Fruit fly (Drosophila melanogaster) whole organism, embryonic: ENCODE results near the gene obst-F.

Experiments
- CG11456 ChIP-seq: fragments of 200-800 bp; sonication (Bioruptor generic); IDR thresholded peaks from 3 replicates; pipeline ENCODE4 v1.3.6; 2022; ENCODE audit warnings: missing biosample characterization, missing genetic modification characterization
- CG11695 ChIP-seq: fragments of 200-800 bp; sonication (Bioruptor generic); IDR thresholded peaks from 3 replicates; pipeline ENCODE4 v1.3.6; 2022; ENCODE audit warnings: missing biosample characterization, missing genetic modification characterization
- CG14441 ChIP-seq: fragments of 200-800 bp; sonication (Bioruptor generic); IDR thresholded peaks from 2 replicates; pipeline ENCODE4 v1.3.6; 2022; ENCODE audit warnings: missing biosample characterization, missing genetic modification characterization
- CG16815 ChIP-seq: fragments of 200-800 bp; sonication (Bioruptor generic); optimal IDR thresholded peaks from 3 replicates; lab custom pipeline; 2017; ENCODE audit warnings: missing biosample characterization, mild to moderate bottlenecking, missing genetic modification characterization
- CG18262 ChIP-seq: fragments of 200-800 bp; optimal IDR thresholded peaks from 3 replicates; lab custom pipeline; 2019; ENCODE audit warnings: missing biosample characterization, mild to moderate bottlenecking, missing genetic modification characterization, moderate library complexity
- CG18619 ChIP-seq: fragments of 200-800 bp; sonication (Bioruptor generic); optimal IDR thresholded peaks from 3 replicates; lab custom pipeline; 2017; ENCODE audit warnings: missing biosample characterization, mild to moderate bottlenecking, missing genetic modification characterization
- CG31441 ChIP-seq: fragments of 200-800 bp; sonication (Bioruptor generic); IDR thresholded peaks from 2 replicates; pipeline ENCODE4 v1.3.6; 2022; ENCODE audit warnings: missing biosample characterization, missing genetic modification characterization
- CG3407 ChIP-seq: fragments of 200-800 bp; sonication (Bioruptor generic); optimal IDR thresholded peaks from 2 replicates; lab custom pipeline; 2018; ENCODE audit warnings: missing biosample characterization, mild to moderate bottlenecking, missing genetic modification characterization
- CG4282 ChIP-seq: fragments of 200-800 bp; sonication (Bioruptor generic); optimal IDR thresholded peaks from 2 replicates; lab custom pipeline; 2016; ENCODE audit warnings: missing biosample characterization, missing genetic modification characterization
- CG4820 ChIP-seq: fragments of 200-800 bp; sonication (Bioruptor generic); optimal IDR thresholded peaks from 3 replicates; lab custom pipeline; 2016; ENCODE audit warnings: missing biosample characterization, missing genetic modification characterization
- CG5245 ChIP-seq: fragments of 200-800 bp; sonication (Bioruptor generic); optimal IDR thresholded peaks from 3 replicates; lab custom pipeline; 2016; ENCODE audit warnings: missing biosample characterization, missing genetic modification characterization
- CG6689 ChIP-seq: fragments of 200-800 bp; sonication (Bioruptor generic); IDR thresholded peaks from 2 replicates; pipeline ENCODE4 v1.3.6; 2022; ENCODE audit warnings: missing biosample characterization, missing genetic modification characterization
- CG8924 ChIP-seq: fragments of 200-800 bp; optimal IDR thresholded peaks from 3 replicates; lab custom pipeline; 2019; ENCODE audit warnings: missing biosample characterization, mild to moderate bottlenecking, missing genetic modification characterization, moderate library complexity
- Dip2 ChIP-seq: fragments of 200-800 bp; sonication (Bioruptor generic); IDR thresholded peaks from 2 replicates; pipeline ENCODE4 v1.3.6; 2022; ENCODE audit warnings: missing biosample characterization, missing genetic modification characterization
- Fer1 ChIP-seq: fragments of 200-800 bp; sonication (Bioruptor generic); optimal IDR thresholded peaks from 2 replicates; lab custom pipeline; 2017; ENCODE audit warnings: missing biosample characterization, mild to moderate bottlenecking, missing genetic modification characterization
- H15 ChIP-seq: fragments of 200-800 bp; sonication (Bioruptor generic); IDR thresholded peaks from 3 replicates; pipeline ENCODE4 v1.3.6; 2022; ENCODE audit warnings: missing biosample characterization, missing genetic modification characterization
- HLH3B ChIP-seq: fragments of 200-800 bp; sonication (Bioruptor generic); IDR thresholded peaks from 2 replicates; pipeline ENCODE4 v1.3.6; 2022; ENCODE audit warnings: missing biosample characterization, missing genetic modification characterization
- MESR4 ChIP-seq: fragments of 200-800 bp; sonication (Bioruptor generic); optimal IDR thresholded peaks from 2 replicates; lab custom pipeline; 2018; ENCODE audit warnings: missing biosample characterization, mild to moderate bottlenecking, missing genetic modification characterization, moderate library complexity
- Mrtf ChIP-seq: fragments of 200-800 bp; sonication (Bioruptor generic); IDR thresholded peaks from 3 replicates; pipeline ENCODE4 v1.3.6; 2022; ENCODE audit warnings: missing biosample characterization, missing genetic modification characterization
- PHDP ChIP-seq: fragments of 200-800 bp; sonication (Bioruptor generic); optimal IDR thresholded peaks from 3 replicates; lab custom pipeline; 2018; ENCODE audit warnings: missing biosample characterization, mild to moderate bottlenecking, missing genetic modification characterization, moderate library complexity
- Pdp1 ChIP-seq, 2 experiments: fragments of 200-800 bp; sonication (Bioruptor generic); optimal IDR thresholded peaks; 3 replicates each; lab custom pipeline; 2016; ENCODE audit warnings: missing biosample characterization in 2 of 2, missing genetic modification characterization in 2 of 2, mild to moderate bottlenecking in 1 of 2, moderate library complexity in 1 of 2
- TFAM ChIP-seq: fragments of 200-800 bp; sonication (Bioruptor generic); optimal IDR thresholded peaks from 2 replicates; lab custom pipeline; 2017; ENCODE audit warnings: missing biosample characterization, missing genetic modification characterization, inconsistent platforms
- Taf1 ChIP-seq: fragments of 200-800 bp; sonication (Bioruptor generic); IDR thresholded peaks from 2 replicates; pipeline ENCODE4 v1.3.6; 2022; ENCODE audit warnings: missing biosample characterization, missing genetic modification characterization
- Xbp1 ChIP-seq: fragments of 200-800 bp; sonication (Bioruptor generic); optimal IDR thresholded peaks from 3 replicates; lab custom pipeline; 2016; ENCODE audit warnings: missing biosample characterization, mild to moderate bottlenecking, missing genetic modification characterization
- ara ChIP-seq: fragments of 200-800 bp; sonication (Bioruptor generic); IDR thresholded peaks from 2 replicates; pipeline ENCODE4 v1.3.6; 2022; ENCODE audit warnings: missing biosample characterization, missing genetic modification characterization
- bigmax ChIP-seq: fragments of 200-800 bp; sonication (Bioruptor generic); optimal IDR thresholded peaks from 2 replicates; lab custom pipeline; 2018; ENCODE audit warnings: missing biosample characterization, mild to moderate bottlenecking, missing genetic modification characterization
- chif ChIP-seq, 2 experiments: fragments of 200-800 bp; sonication (Bioruptor generic); optimal IDR thresholded peaks; 3 replicates each; lab custom pipeline; 2016; ENCODE audit warnings: missing biosample characterization in 2 of 2, missing genetic modification characterization in 2 of 2
- chinmo ChIP-seq: fragments of 200-800 bp; sonication (Bioruptor generic); IDR thresholded peaks from 4 replicates; pipeline ENCODE4 v1.3.6; 2022; ENCODE audit warnings: missing biosample characterization, missing genetic modification characterization; ENCODE audit not compliant: partially characterized antibody
- ci ChIP-seq: fragments of 200-800 bp; sonication (Bioruptor generic); IDR thresholded peaks from 3 replicates; pipeline ENCODE4 v1.3.6; 2022; ENCODE audit warnings: missing biosample characterization, missing genetic modification characterization
- cwo ChIP-seq: fragments of 200-800 bp; sonication (Bioruptor generic); optimal IDR thresholded peaks from 3 replicates; lab custom pipeline; 2017; ENCODE audit warnings: missing biosample characterization, missing genetic modification characterization, mild to moderate bottlenecking, moderate library complexity, missing genetic modification reagents
- dysf ChIP-seq: fragments of 200-800 bp; sonication (Bioruptor generic); IDR thresholded peaks from 3 replicates; pipeline ENCODE4 v1.3.6; 2022; ENCODE audit warnings: missing biosample characterization, missing genetic modification characterization
- exex ChIP-seq: fragments of 200-800 bp; sonication (Bioruptor generic); optimal IDR thresholded peaks from 4 replicates; lab custom pipeline; 2018; ENCODE audit warnings: missing biosample characterization, mild to moderate bottlenecking, missing genetic modification characterization, moderate library complexity
- fd64A ChIP-seq: fragments of 200-800 bp; sonication (Bioruptor generic); optimal IDR thresholded peaks from 3 replicates; lab custom pipeline; 2018; ENCODE audit warnings: missing biosample characterization, mild to moderate bottlenecking, missing genetic modification characterization
- gem ChIP-seq: fragments of 200-800 bp; sonication (Bioruptor generic); optimal IDR thresholded peaks from 2 replicates; lab custom pipeline; 2019; ENCODE audit warnings: missing biosample characterization, mild to moderate bottlenecking, missing genetic modification characterization, moderate library complexity
- jumu ChIP-seq: fragments of 200-800 bp; sonication (Bioruptor generic); optimal IDR thresholded peaks from 3 replicates; lab custom pipeline; 2016; ENCODE audit warnings: missing biosample characterization, missing genetic modification characterization
- lilli ChIP-seq: fragments of 200-800 bp; sonication (Bioruptor generic); optimal IDR thresholded peaks from 3 replicates; lab custom pipeline; 2016; ENCODE audit warnings: missing biosample characterization, missing genetic modification characterization
- lmd ChIP-seq: fragments of 200-800 bp; sonication (Bioruptor generic); IDR thresholded peaks from 2 replicates; pipeline ENCODE4 v1.3.6; 2022; ENCODE audit warnings: missing biosample characterization, missing genetic modification characterization
- nau ChIP-seq: fragments of 200-800 bp; sonication (Bioruptor generic); optimal IDR thresholded peaks from 3 replicates; lab custom pipeline; 2017; ENCODE audit warnings: missing biosample characterization, mild to moderate bottlenecking, missing genetic modification characterization, missing genetic modification reagents
- pros ChIP-seq: fragments of 200-800 bp; sonication (Bioruptor generic); optimal IDR thresholded peaks from 3 replicates; lab custom pipeline; 2019; ENCODE audit warnings: missing biosample characterization, mild to moderate bottlenecking, missing genetic modification characterization, moderate library complexity
- ranshi ChIP-seq: fragments of 200-800 bp; sonication (Bioruptor generic); IDR thresholded peaks from 2 replicates; pipeline ENCODE4 v1.3.6; 2022; ENCODE audit warnings: missing biosample characterization, missing genetic modification characterization
- repo ChIP-seq: fragments of 200-800 bp; sonication (Bioruptor generic); optimal IDR thresholded peaks from 2 replicates; lab custom pipeline; 2016; ENCODE audit warnings: missing biosample characterization, missing genetic modification characterization
- sens ChIP-seq: fragments of 200-800 bp; sonication (Bioruptor generic); peaks from one replicate; lab custom pipeline; 2016; ENCODE audit warnings: missing biosample characterization, missing genetic modification characterization
- seq ChIP-seq: fragments of 200-800 bp; sonication (Bioruptor generic); IDR thresholded peaks from 2 replicates; pipeline ENCODE4 v1.3.6; 2022; ENCODE audit warnings: missing biosample characterization, missing genetic modification characterization
- ssp ChIP-seq: fragments of 200-800 bp; sonication (Bioruptor generic); IDR thresholded peaks from 2 replicates; pipeline ENCODE4 v1.3.6; 2022; ENCODE audit warnings: missing biosample characterization, missing genetic modification characterization
- tgo ChIP-seq: fragments of 200-800 bp; sonication (Bioruptor generic); IDR thresholded peaks from 3 replicates; pipeline ENCODE4 v1.3.6; 2022; ENCODE audit warnings: missing biosample characterization, missing genetic modification characterization
- tio ChIP-seq: fragments of 200-800 bp; sonication (Bioruptor generic); optimal IDR thresholded peaks from 2 replicates; lab custom pipeline; 2017; ENCODE audit warnings: missing biosample characterization, missing genetic modification characterization, inconsistent platforms
- tna ChIP-seq: fragments of 200-800 bp; sonication (Bioruptor generic); IDR thresholded peaks from 2 replicates; pipeline ENCODE4 v1.3.6; 2022; ENCODE audit warnings: missing biosample characterization, missing genetic modification characterization; ENCODE audit not compliant: partially characterized antibody
- zen2 ChIP-seq: fragments of 200-800 bp; sonication (Bioruptor generic); IDR thresholded peaks from 3 replicates; pipeline ENCODE4 v1.3.6; 2022; ENCODE audit warnings: missing biosample characterization, missing genetic modification characterization; ENCODE audit not compliant: partially characterized antibody
- zf30C ChIP-seq: fragments of 200-800 bp; sonication (Bioruptor generic); optimal IDR thresholded peaks from 3 replicates; lab custom pipeline; 2018; ENCODE audit warnings: missing biosample characterization, mild to moderate bottlenecking, missing genetic modification characterization

The obst-F gene

dm6 chr3L:20183345-20184088 is 17.9 kb downstream of the obst-F start (continued):
- no peak for TF ChIP-seq exex (tag; lab: Kevin White, UChicago)
- no peak for TF ChIP-seq CG3407 (GFP tag; lab: Kevin White, UChicago)
- peak; percentile 47 for TF ChIP-seq nau (GFP tag; lab: Kevin White, UChicago)
- peak; percentile 2 for TF ChIP-seq CG4820 (GFP tag; lab: Kevin White, UChicago)
- peak; percentile 41; the same call in 1 of the 2 replicates for TF ChIP-seq lmd (GFP tag; lab: Robert Waterston, UW)
- TF ChIP-seq CG4282 (GFP tag; lab: Kevin White, UChicago), result no peak
- TF ChIP-seq fd64A (GFP tag; lab: Kevin White, UChicago), result no peak
- peak; percentile 43 for TF ChIP-seq CG6689
- peak; percentile 54 for TF ChIP-seq lilli
- TF ChIP-seq jumu (GFP tag; lab: Kevin White, UChicago), result no peak
- TF ChIP-seq Fer1 (GFP tag; lab: Kevin White, UChicago), result peak; percentile 53
- peak; percentile 55; the same call in 2 of the 3 replicates for TF ChIP-seq tgo (GFP tag; lab: Robert Waterston, UW)
- TF ChIP-seq dysf (GFP tag; lab: Robert Waterston, UW), result peak; percentile 69
- TF ChIP-seq gem (tag; lab: Kevin White, UChicago), result peak; percentile 75
- peak; percentile 42; the same call in 1 of the 2 replicates for TF ChIP-seq HLH3B (GFP tag; lab: Robert Waterston, UW)
- peak; percentile 59 for TF ChIP-seq cwo (GFP tag; lab: Kevin White, UChicago)
- peak; percentile 61 for TF ChIP-seq Xbp1 (GFP tag; lab: Kevin White, UChicago)
- TF ChIP-seq sens (GFP tag; lab: Kevin White, UChicago), result peak; percentile 91
- peak; percentile 61 for TF ChIP-seq tio (GFP tag; lab: Kevin White, UChicago)
- TF ChIP-seq CG16815 (GFP tag; lab: Kevin White, UChicago), result peak; percentile 59
- TF ChIP-seq zf30C (GFP tag; lab: Kevin White, UChicago), result peak; percentile 33
- peak; percentile 52 for TF ChIP-seq PHDP (tag; lab: Kevin White, UChicago)
- no peak for TF ChIP-seq H15
- TF ChIP-seq TFAM (GFP tag; lab: Kevin White, UChicago), result no peak
- no peak for TF ChIP-seq chinmo (GFP tag; lab: Robert Waterston, UW)
- TF ChIP-seq Mrtf (GFP tag; lab: Robert Waterston, UW), result 0 out of 3 replicates have a peak, but pooled peaks have one; percentile 9
- no peak for TF ChIP-seq ara (GFP tag; lab: Robert Waterston, UW)
- no peak for TF ChIP-seq zen2 (GFP tag; lab: Robert Waterston, UW)
- peak; percentile 39 to 45 for TF ChIP-seq chif (GFP tag; optimal IDR thresholded peaks at IDR 0.05; lab: Kevin White, UChicago)
- no peak for TF ChIP-seq bigmax (GFP tag; lab: Kevin White, UChicago)
- TF ChIP-seq ssp (GFP tag; lab: Robert Waterston, UW), result peak; percentile 10; the same call in 1 of the 2 replicates
- TF ChIP-seq CG31441 (GFP tag; lab: Robert Waterston, UW), result peak; percentile 64
- TF ChIP-seq Taf1 (GFP tag; lab: Robert Waterston, UW), result no peak
- peak; percentile 49; the same call in 1 of the 2 replicates for TF ChIP-seq CG14441 (GFP tag; lab: Robert Waterston, UW)
- TF ChIP-seq CG5245 (GFP tag; lab: Kevin White, UChicago), result peak; percentile 1
- TF ChIP-seq ranshi (GFP tag; lab: Robert Waterston, UW), result peak; percentile 35; the same call in 1 of the 2 replicates
- TF ChIP-seq repo (GFP tag; lab: Kevin White, UChicago), result no peak
- TF ChIP-seq Pdp1 (GFP tag; optimal IDR thresholded peaks at IDR 0.05; lab: Kevin White, UChicago), result peak; percentile 52 to 60
- peak; percentile 56 for TF ChIP-seq CG18262 (tag; lab: Kevin White, UChicago)
- TF ChIP-seq ci (GFP tag; lab: Robert Waterston, UW), result no peak
- 0 out of 2 replicates have a peak, but pooled peaks have one; percentile 12 for TF ChIP-seq Dip2 (GFP tag; lab: Robert Waterston, UW)
- peak; percentile 31 for TF ChIP-seq CG8924 (tag; lab: Kevin White, UChicago)
- peak; percentile 42 for TF ChIP-seq CG18619 (GFP tag; lab: Kevin White, UChicago)
- TF ChIP-seq tna (GFP tag; lab: Robert Waterston, UW), result no peak
- peak; percentile 52; the same call in 1 of the 3 replicates for TF ChIP-seq CG11695 (GFP tag; lab: Robert Waterston, UW)
- TF ChIP-seq CG11456, result peak; percentile 27; the same call in 1 of the 3 replicates
- TF ChIP-seq seq (GFP tag; lab: Robert Waterston, UW), result peak; percentile 56; the same call in 1 of the 2 replicates
- TF ChIP-seq pros (GFP tag; lab: Kevin White, UChicago), result no peak
- no peak for TF ChIP-seq MESR4 (GFP tag; lab: Kevin White, UChicago)
